Worm (Caenorhabditis elegans): ENCODE data around the gene C05C9.3.

Gene C05C9.3

DNA sequence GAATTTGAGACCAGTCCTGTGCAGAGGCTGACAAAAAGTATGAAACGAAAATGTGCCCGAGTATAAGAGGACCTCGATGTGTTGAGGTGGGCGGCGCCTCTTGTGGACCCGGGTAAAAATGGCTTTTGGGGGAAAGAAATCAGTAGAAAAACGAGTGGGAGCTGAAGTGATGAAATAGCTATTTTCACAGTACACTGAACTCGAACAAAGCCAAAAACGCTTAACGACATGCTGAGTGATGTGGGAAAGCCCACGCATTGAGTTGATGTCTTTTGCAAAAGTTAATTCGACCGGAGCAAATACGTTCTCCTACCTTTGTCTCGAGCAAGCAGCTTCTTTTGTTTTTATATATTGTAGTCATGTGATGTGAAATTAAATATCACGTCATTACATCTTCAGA lies 35.9 kb downstream of the C05C9.3 start, which contains the start of gene nlp-66:
nlp-66 (minus strand) TSS at position 101 of the 400 bp plus-strand sequence.
- no peak for TF ChIP-seq aly-2 (tag; optimal IDR thresholded peaks at IDR 0.05)
- TF ChIP-seq nhr-77 (tag; optimal IDR thresholded peaks at IDR 0.05): no peak
- no peak for TF ChIP-seq crh-2 (tag; optimal IDR thresholded peaks at IDR 0.05)
- no peak for TF ChIP-seq R02D3.7 (tag; optimal IDR thresholded peaks at IDR 0.05)
- TF ChIP-seq ztf-4 (tag; optimal IDR thresholded peaks at IDR 0.05): no peak
- no peak for TF ChIP-seq elt-1 (tag; optimal IDR thresholded peaks at IDR 0.05)
- TF ChIP-seq gmeb-1 (tag; optimal IDR thresholded peaks at IDR 0.05): no peak
- TF ChIP-seq nhr-21 (tag; optimal IDR thresholded peaks at IDR 0.05): no peak
- no peak for TF ChIP-seq lin-39 (tag; optimal IDR thresholded peaks at IDR 0.05)
- no peak for TF ChIP-seq ama-1 (optimal IDR thresholded peaks at IDR 0.05)
- TF ChIP-seq zag-1 (tag; optimal IDR thresholded peaks at IDR 0.05): no peak
- TF ChIP-seq egl-27 (tag; optimal IDR thresholded peaks at IDR 0.05): no peak
- no peak for TF ChIP-seq nhr-237 (tag; optimal IDR thresholded peaks at IDR 0.05)
- TF ChIP-seq lsy-2 (tag; optimal IDR thresholded peaks at IDR 0.05): no peak
- no peak for TF ChIP-seq ztf-1 (GFP tag; conservative IDR thresholded peaks at IDR 0.05)
- TF ChIP-seq elt-3 (tag; optimal IDR thresholded peaks at IDR 0.05): no peak
- TF ChIP-seq Y55F3AM.14 (GFP tag; optimal IDR thresholded peaks at IDR 0.05): no peak
- no peak for TF ChIP-seq mab-5 (tag; optimal IDR thresholded peaks at IDR 0.05)

DNA sequence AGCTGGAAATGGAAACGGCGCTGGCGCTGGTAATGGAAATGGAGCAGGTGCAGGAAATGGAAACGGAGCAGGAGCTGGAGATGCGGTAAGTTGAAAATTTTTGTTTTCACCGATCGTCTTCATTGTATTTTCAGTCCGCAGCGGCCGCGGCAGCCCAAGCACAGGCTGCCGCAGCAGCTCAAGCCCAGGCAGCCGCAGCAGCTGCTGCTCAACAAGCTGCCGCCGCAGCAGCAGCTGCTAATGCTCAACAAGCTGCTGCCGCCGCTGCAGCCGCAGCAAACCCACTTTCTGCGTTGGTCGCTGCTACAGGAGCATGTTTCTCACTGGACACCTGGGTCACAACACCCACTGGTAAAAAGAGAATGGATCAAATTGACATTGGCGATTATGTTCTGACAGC lies 38.2 kb downstream of the C05C9.3 start:
- TF ChIP-seq blmp-1 (tag; optimal IDR thresholded peaks at IDR 0.05; ENCODE audit: insufficient read depth): no peak
- TF ChIP-seq peb-1 (tag; optimal IDR thresholded peaks at IDR 0.05): no peak
- no peak for TF ChIP-seq nhr-129 (tag; optimal IDR thresholded peaks at IDR 0.05)
- no peak for TF ChIP-seq sma-9 (GFP tag; optimal IDR thresholded peaks at IDR 0.05)
- no peak for TF ChIP-seq sma-9 (tag; optimal IDR thresholded peaks at IDR 0.05)
- TF ChIP-seq aly-2 (tag; optimal IDR thresholded peaks at IDR 0.05): no peak
- TF ChIP-seq unc-55 (GFP tag; optimal IDR thresholded peaks at IDR 0.05): no peak
- TF ChIP-seq nhr-77 (tag; optimal IDR thresholded peaks at IDR 0.05): no peak
- TF ChIP-seq gmeb-1 (tag; optimal IDR thresholded peaks at IDR 0.05): no peak
- no peak for TF ChIP-seq alr-1 (tag; optimal IDR thresholded peaks at IDR 0.05)
- TF ChIP-seq nhr-21 (tag; optimal IDR thresholded peaks at IDR 0.05): no peak
- no peak for TF ChIP-seq lin-13 (GFP tag; optimal IDR thresholded peaks at IDR 0.05)
- TF ChIP-seq lin-11 (tag; optimal IDR thresholded peaks at IDR 0.05): no peak
- TF ChIP-seq nhr-12 (tag; optimal IDR thresholded peaks at IDR 0.05): no peak

DNA sequence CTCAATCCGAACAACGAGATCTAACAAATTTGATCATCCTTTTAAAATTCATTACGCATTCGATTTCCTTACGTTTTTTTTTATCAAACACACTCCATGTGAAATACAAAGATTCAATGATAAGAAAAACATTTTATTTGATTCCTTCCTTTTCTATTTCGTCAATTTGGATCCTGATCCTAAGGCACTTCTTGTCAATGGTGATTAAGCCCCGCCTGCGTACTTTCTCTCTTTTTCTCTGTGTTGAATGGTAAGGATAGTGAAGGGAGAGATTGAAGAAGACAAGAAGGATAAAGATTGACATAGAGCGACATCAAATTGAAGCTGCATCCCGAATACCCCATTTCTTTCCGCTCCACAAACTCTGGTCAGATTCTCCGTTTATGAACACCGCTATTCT lies 43.4 kb downstream of the C05C9.3 start, which contains the start of gene grd-1:
grd-1 (plus strand) TSS at position 241 of the 400 bp plus-strand sequence.
- no peak for TF ChIP-seq crh-2 (tag; optimal IDR thresholded peaks at IDR 0.05)
- TF ChIP-seq sma-9 (GFP tag; optimal IDR thresholded peaks at IDR 0.05): no peak
- no peak for TF ChIP-seq sma-9 (tag; optimal IDR thresholded peaks at IDR 0.05)
- no peak for TF ChIP-seq nhr-6 (tag; optimal IDR thresholded peaks at IDR 0.05)
- TF ChIP-seq nhr-77 (tag; optimal IDR thresholded peaks at IDR 0.05): no peak
- no peak for TF ChIP-seq blmp-1 (tag; optimal IDR thresholded peaks at IDR 0.05; ENCODE audit: insufficient read depth)
- no peak for TF ChIP-seq ceh-16 (tag; optimal IDR thresholded peaks at IDR 0.05)
- no peak for TF ChIP-seq sma-3 (GFP tag; optimal IDR thresholded peaks at IDR 0.05)
- TF ChIP-seq ceh-82 (tag; optimal IDR thresholded peaks at IDR 0.05): no peak
- no peak for TF ChIP-seq sem-4 (tag; optimal IDR thresholded peaks at IDR 0.05)
- TF ChIP-seq elt-1 (tag; optimal IDR thresholded peaks at IDR 0.05): no peak
- TF ChIP-seq R02D3.7 (tag; optimal IDR thresholded peaks at IDR 0.05): no peak
- no peak for TF ChIP-seq nhr-21 (tag; optimal IDR thresholded peaks at IDR 0.05)
- TF ChIP-seq egl-27 (tag; optimal IDR thresholded peaks at IDR 0.05): no peak
- no peak for TF ChIP-seq nhr-11 (tag; optimal IDR thresholded peaks at IDR 0.05)
- no peak for TF ChIP-seq mbf-1 (tag; optimal IDR thresholded peaks at IDR 0.05)
- TF ChIP-seq nhr-23 (tag; optimal IDR thresholded peaks at IDR 0.05): no peak
- no peak for TF ChIP-seq nhr-10 (tag; optimal IDR thresholded peaks at IDR 0.05)
- TF ChIP-seq dmd-4 (tag; optimal IDR thresholded peaks at IDR 0.05): no peak
- no peak for TF ChIP-seq lin-11 (tag; optimal IDR thresholded peaks at IDR 0.05)
- no peak for TF ChIP-seq lin-13 (GFP tag; optimal IDR thresholded peaks at IDR 0.05)

ce11 chrX:11107076-11107475 lies 45.5 kb downstream of the C05C9.3 start, which contains the start of gene clc-17:
clc-17 (plus strand) TSS chrX:11107376.
- TF ChIP-seq nhr-237 (tag; optimal IDR thresholded peaks at IDR 0.05) (no peak), ztf-11 (tag; optimal IDR thresholded peaks at IDR 0.05) (no peak), elt-3 (tag; optimal IDR thresholded peaks at IDR 0.05) (no peak), fos-1 (tag; optimal IDR thresholded peaks at IDR 0.05) (no peak), nhr-77 (tag; optimal IDR thresholded peaks at IDR 0.05) (no peak), ama-1 (optimal IDR thresholded peaks at IDR 0.05) (no peak), unc-39 (tag; optimal IDR thresholded peaks at IDR 0.05) (no peak), zag-1 (tag; optimal IDR thresholded peaks at IDR 0.05) (no peak), lin-11 (tag; optimal IDR thresholded peaks at IDR 0.05) (no peak), nhr-21 (tag; optimal IDR thresholded peaks at IDR 0.05) (no peak), nhr-12 (tag; optimal IDR thresholded peaks at IDR 0.05) (no peak), ZK546.5 (tag; optimal IDR thresholded peaks at IDR 0.05) (no peak), nhr-10 (tag; optimal IDR thresholded peaks at IDR 0.05) (no peak), alr-1 (tag; optimal IDR thresholded peaks at IDR 0.05) (no peak), snpc-4 (tag; optimal IDR thresholded peaks at IDR 0.05) (no peak), elt-1 (tag; optimal IDR thresholded peaks at IDR 0.05) (no peak), sma-3 (GFP tag; optimal IDR thresholded peaks at IDR 0.05) (no peak), unc-55 (GFP tag; optimal IDR thresholded peaks at IDR 0.05) (no peak), Y55F3AM.14 (GFP tag; optimal IDR thresholded peaks at IDR 0.05) (no peak)

Measured in whole organism, L2 larva.